Fruit fly (Drosophila melanogaster) whole organism, pupa: ENCODE measurements around the gene CG34012.
A peak's percentile ranks its signal among the peaks of the same experiment; 100 is the strongest.

Experiments
- CG10348 ChIP-seq: fragments of 200-800 bp; sonication (Bioruptor generic); IDR thresholded peaks from 2 replicates; pipeline ENCODE4 v1.3.6; 2022; ENCODE audit warnings: missing biosample characterization, missing genetic modification characterization
- CG12605 ChIP-seq: fragments of 200-800 bp; sonication (Bioruptor generic); IDR thresholded peaks from 2 replicates; pipeline ENCODE4 v1.3.6; 2022; ENCODE audit warnings: missing biosample characterization, missing genetic modification characterization
- CG13204 ChIP-seq: fragments of 200-800 bp; sonication (Bioruptor generic); optimal IDR thresholded peaks from 2 replicates; lab custom pipeline; 2018; ENCODE audit warnings: missing biosample characterization, mild to moderate bottlenecking, missing genetic modification characterization, moderate library complexity
- CG14655 ChIP-seq: fragments of 200-800 bp; sonication (Bioruptor generic); optimal IDR thresholded peaks from 3 replicates; lab custom pipeline; 2017; ENCODE audit warnings: mild to moderate bottlenecking, missing biosample characterization, missing genetic modification reagents, missing genetic modification characterization
- CG15710 ChIP-seq: fragments of 200-800 bp; sonication (Bioruptor generic); optimal IDR thresholded peaks from 2 replicates; lab custom pipeline; 2018; ENCODE audit warnings: missing biosample characterization, mild to moderate bottlenecking, missing genetic modification characterization, moderate library complexity
- CG17806 ChIP-seq: fragments of 200-800 bp; sonication (Bioruptor generic); optimal IDR thresholded peaks from 2 replicates; lab custom pipeline; 2018; ENCODE audit warnings: missing biosample characterization, mild to moderate bottlenecking, missing genetic modification characterization, moderate library complexity
- CG32121 ChIP-seq: fragments of 200-800 bp; sonication (Bioruptor generic); IDR thresholded peaks from 2 replicates; pipeline ENCODE4 v1.3.6; 2022; ENCODE audit warnings: missing biosample characterization, missing genetic modification characterization
- CG34367 ChIP-seq: fragments of 200-800 bp; sonication (Bioruptor generic); optimal IDR thresholded peaks from 2 replicates; lab custom pipeline; 2018; ENCODE audit warnings: missing biosample characterization, mild to moderate bottlenecking, missing genetic modification characterization
- CG4496 ChIP-seq: fragments of 200-800 bp; sonication (Bioruptor generic); IDR thresholded peaks from 3 replicates; pipeline ENCODE4 v1.3.6; 2022; ENCODE audit warnings: missing biosample characterization, missing genetic modification characterization
- CG8159 ChIP-seq: fragments of 200-800 bp; sonication (Bioruptor generic); optimal IDR thresholded peaks from 3 replicates; lab custom pipeline; 2018; ENCODE audit warnings: missing biosample characterization, mild to moderate bottlenecking, missing genetic modification characterization, moderate library complexity
- CG8301 ChIP-seq: fragments of 200-800 bp; sonication (Bioruptor generic); optimal IDR thresholded peaks from 2 replicates; lab custom pipeline; 2018; ENCODE audit warnings: missing biosample characterization, mild to moderate bottlenecking, missing genetic modification characterization
- CG9948 ChIP-seq: fragments of 200-800 bp; sonication (Bioruptor generic); optimal IDR thresholded peaks from 2 replicates; lab custom pipeline; 2018; ENCODE audit warnings: missing biosample characterization, mild to moderate bottlenecking, missing genetic modification characterization, moderate library complexity
- D1 ChIP-seq: fragments of 200-800 bp; sonication (Bioruptor generic); optimal IDR thresholded peaks from 2 replicates; lab custom pipeline; 2018; ENCODE audit warnings: missing biosample characterization, mild to moderate bottlenecking, missing genetic modification characterization, moderate library complexity
- EcR ChIP-seq: fragments of 200-800 bp; sonication (Bioruptor generic); optimal IDR thresholded peaks from 3 replicates; lab custom pipeline; 2019; ENCODE audit warnings: missing biosample characterization, missing genetic modification characterization, mild to moderate bottlenecking, moderate library complexity, missing genetic modification reagents
- Ets98B ChIP-seq: fragments of 200-800 bp; sonication (Bioruptor generic); IDR thresholded peaks from 2 replicates; pipeline ENCODE4 v1.3.6; 2022; ENCODE audit warnings: missing biosample characterization, missing genetic modification characterization
- Pif1A ChIP-seq: fragments of 200-800 bp; sonication (Bioruptor generic); optimal IDR thresholded peaks from 3 replicates; lab custom pipeline; 2016; ENCODE audit warnings: missing biosample characterization, missing genetic modification characterization
- Pif1B ChIP-seq: fragments of 200-800 bp; sonication (Bioruptor generic); optimal IDR thresholded peaks from 3 replicates; lab custom pipeline; 2016; ENCODE audit warnings: missing biosample characterization, missing genetic modification characterization
- Snoo ChIP-seq: fragments of 200-800 bp; sonication (Bioruptor generic); optimal IDR thresholded peaks from 3 replicates; lab custom pipeline; 2017; ENCODE audit warnings: missing biosample characterization, mild to moderate bottlenecking, missing genetic modification characterization, inconsistent platforms
- fd96Ca ChIP-seq: fragments of 200-800 bp; sonication (Bioruptor generic); IDR thresholded peaks from 3 replicates; pipeline ENCODE4 v1.3.6; 2022; ENCODE audit warnings: missing biosample characterization, missing genetic modification characterization
- gl ChIP-seq: fragments of 200-800 bp; sonication (Bioruptor generic); optimal IDR thresholded peaks from 2 replicates; lab custom pipeline; 2018; ENCODE audit warnings: missing biosample characterization, mild to moderate bottlenecking, missing genetic modification characterization
- rn ChIP-seq: fragments of 200-800 bp; sonication (Bioruptor generic); IDR thresholded peaks from 2 replicates; pipeline ENCODE4 v1.3.6; 2022; ENCODE audit warnings: missing biosample characterization, missing genetic modification characterization

The CG34012 gene

dm6 chr3L:11085810-11086209, 23.5 kb downstream of the CG34012 start:
- TF ChIP-seq Pif1B (no peak), fd96Ca (GFP tag; lab: Robert Waterston, UW) (no peak), CG13204 (GFP tag; lab: Kevin White, UChicago) (no peak), CG17806 (tag; lab: Kevin White, UChicago) (no peak), gl (tag; lab: Kevin White, UChicago) (no peak), CG4496 (GFP tag; lab: Robert Waterston, UW) (no peak), CG15710 (no peak), CG8301 (tag; lab: Kevin White, UChicago) (no peak), Ets98B (no peak), rn (GFP tag; lab: Robert Waterston, UW) (no peak), CG34367 (tag; lab: Kevin White, UChicago) (no peak), CG12605 (GFP tag; lab: Robert Waterston, UW) (no peak), CG14655 (GFP tag; lab: Kevin White, UChicago) (no peak), CG9948 (tag; lab: Kevin White, UChicago) (no peak), D1 (tag; lab: Kevin White, UChicago) (no peak)

dm6 chr3L:11084557-11085231, 24.6 kb downstream of the CG34012 start:
- peak; percentile 95 for TF ChIP-seq D1 (tag; lab: Kevin White, UChicago)
- peak; percentile 99 for TF ChIP-seq CG8301 (tag; lab: Kevin White, UChicago)
- peak; percentile 96 for TF ChIP-seq fd96Ca (GFP tag; lab: Robert Waterston, UW)
- peak; percentile 97 for TF ChIP-seq CG8159 (tag; lab: Kevin White, UChicago)
- TF ChIP-seq CG13204 (GFP tag; lab: Kevin White, UChicago): peak; percentile 93
- peak; percentile 98 for TF ChIP-seq CG34367 (tag; lab: Kevin White, UChicago)
- peak; percentile 96 for TF ChIP-seq Pif1B
- peak; percentile 99 for TF ChIP-seq CG4496 (GFP tag; lab: Robert Waterston, UW)
- peak; percentile 99 for TF ChIP-seq CG12605 (GFP tag; lab: Robert Waterston, UW)
- peak; percentile 98 for TF ChIP-seq rn (GFP tag; lab: Robert Waterston, UW)
- peak; percentile 99 for TF ChIP-seq CG14655 (GFP tag; lab: Kevin White, UChicago)
- TF ChIP-seq CG15710: peak; percentile 98
- peak; percentile 99 for TF ChIP-seq Ets98B
- peak; percentile 94 for TF ChIP-seq CG10348
- peak; percentile 84 for TF ChIP-seq Snoo (tag; lab: Kevin White, UChicago)
- TF ChIP-seq CG17806 (tag; lab: Kevin White, UChicago): peak; percentile 98
- TF ChIP-seq Pif1A (GFP tag; lab: Kevin White, UChicago): peak; percentile 98
- peak; percentile 99 for TF ChIP-seq CG32121 (GFP tag; lab: Robert Waterston, UW)
- TF ChIP-seq gl (tag; lab: Kevin White, UChicago): peak; percentile 93
- TF ChIP-seq CG9948 (tag; lab: Kevin White, UChicago): peak; percentile 98
- peak; percentile 74 for TF ChIP-seq EcR (GFP tag; lab: Kevin White, UChicago)
- TF ChIP-seq, all 21 proteins: peak for 21

- peak; percentile 11; the same call in 1 of the 2 replicates for TF ChIP-seq Ets98B
- peak; percentile 15 for TF ChIP-seq EcR (GFP tag; lab: Kevin White, UChicago)
- no peak for TF ChIP-seq CG17806 (tag; lab: Kevin White, UChicago)
Observed at dm6 chr3L:11083605-11084004, 25.7 kb downstream of the CG34012 start.

- TF ChIP-seq CG8301 (tag; lab: Kevin White, UChicago) (no peak), CG13204 (GFP tag; lab: Kevin White, UChicago) (no peak), D1 (tag; lab: Kevin White, UChicago) (no peak), CG15710 (peak; percentile 23), CG12605 (GFP tag; lab: Robert Waterston, UW) (no peak), CG32121 (GFP tag; lab: Robert Waterston, UW) (no peak), gl (tag; lab: Kevin White, UChicago) (no peak), rn (GFP tag; lab: Robert Waterston, UW) (no peak), CG10348 (no peak), CG9948 (tag; lab: Kevin White, UChicago) (no peak), Pif1A (GFP tag; lab: Kevin White, UChicago) (no peak), Pif1B (no peak), Snoo (tag; lab: Kevin White, UChicago) (no peak), fd96Ca (GFP tag; lab: Robert Waterston, UW) (no peak), CG14655 (GFP tag; lab: Kevin White, UChicago) (no peak), CG34367 (tag; lab: Kevin White, UChicago) (no peak), CG17806 (tag; lab: Kevin White, UChicago) (peak; percentile 36), Ets98B (0 out of 2 replicates have a peak, but pooled peaks have one; percentile 25), EcR (GFP tag; lab: Kevin White, UChicago) (no peak)
Observed at dm6 chr3L:11074043-11074853, 35.1 kb downstream of the CG34012 start, which contains the start of the genes Pfdn2 and Noc1. TSS of gene Pfdn2 (minus strand) at chr3L:11074388. TSS of gene Noc1 (plus strand) at chr3L:11074769.

dm6 chr3L:11071057-11071456, 38.2 kb downstream of the CG34012 start:
- no peak for TF ChIP-seq CG10348
- no peak for TF ChIP-seq CG9948 (tag; lab: Kevin White, UChicago)
- TF ChIP-seq CG34367 (tag; lab: Kevin White, UChicago): no peak
- no peak for TF ChIP-seq Snoo (tag; lab: Kevin White, UChicago)
- no peak for TF ChIP-seq CG8301 (tag; lab: Kevin White, UChicago)
- no peak for TF ChIP-seq fd96Ca (GFP tag; lab: Robert Waterston, UW)
- no peak for TF ChIP-seq Pif1B
- no peak for TF ChIP-seq CG14655 (GFP tag; lab: Kevin White, UChicago)
- TF ChIP-seq Pif1A (GFP tag; lab: Kevin White, UChicago): no peak
- TF ChIP-seq CG4496 (GFP tag; lab: Robert Waterston, UW): no peak
- TF ChIP-seq Ets98B: no peak
- TF ChIP-seq CG8159 (tag; lab: Kevin White, UChicago): no peak
- no peak for TF ChIP-seq gl (tag; lab: Kevin White, UChicago)
- no peak for TF ChIP-seq CG17806 (tag; lab: Kevin White, UChicago)
